Worm (Caenorhabditis elegans) whole organism, L2 larva: Measurements from ENCODE around the gene F39H12.3.

Source experiments
- C34F6.9 ChIP-seq: fragments of 150-350 bp; optimal IDR thresholded peaks from 2 replicates; lab custom pipeline; 2014; ENCODE audit warnings: missing biosample characterization, missing genetic modification characterization
- F13H6.1 ChIP-seq: sonication (generic microtip); optimal IDR thresholded peaks from 2 replicates; lab custom pipeline; 2016; ENCODE audit warnings: missing genetic modification characterization, missing compliant biosample characterization
- R02D3.7 ChIP-seq: fragments of 150-350 bp; optimal IDR thresholded peaks from 2 replicates; lab custom pipeline; 2014; ENCODE audit warnings: missing biosample characterization, missing genetic modification characterization
- Y55F3AM.14 ChIP-seq: fragments of 200-800 bp; sonication (Bioruptor generic); optimal IDR thresholded peaks from 2 replicates; lab custom pipeline; 2018; ENCODE audit warnings: mild to moderate bottlenecking, missing genetic modification characterization, missing compliant biosample characterization
- ZK546.5 ChIP-seq: sonication (generic microtip); optimal IDR thresholded peaks from 2 replicates; lab custom pipeline; 2017; ENCODE audit warnings: missing biosample characterization, missing genetic modification characterization
- alr-1 ChIP-seq: fragments of 150-350 bp; optimal IDR thresholded peaks from 2 replicates; lab custom pipeline; 2014; ENCODE audit warnings: missing biosample characterization, missing genetic modification characterization
- aly-2 ChIP-seq: fragments of 150-350 bp; optimal IDR thresholded peaks from 2 replicates; lab custom pipeline; 2014; ENCODE audit warnings: missing biosample characterization, missing genetic modification characterization
- ama-1 ChIP-seq: fragments of 150-350 bp; optimal IDR thresholded peaks from 2 replicates; lab custom pipeline; 2018; ENCODE audit warnings: inconsistent platforms
- blmp-1 ChIP-seq: sonication (generic microtip); optimal IDR thresholded peaks from 2 replicates; lab custom pipeline; 2017; ENCODE audit warnings: missing genetic modification characterization, mild to moderate bottlenecking, missing compliant biosample characterization, antibody characterized with exemption, moderate library complexity; ENCODE audit not compliant: insufficient read depth
- ceh-16 ChIP-seq: fragments of 150-350 bp; optimal IDR thresholded peaks from 2 replicates; lab custom pipeline; 2014; ENCODE audit warnings: missing biosample characterization, missing genetic modification characterization
- ceh-82 ChIP-seq: fragments of 150-350 bp; optimal IDR thresholded peaks from 2 replicates; lab custom pipeline; 2014; ENCODE audit warnings: missing biosample characterization, missing genetic modification characterization
- crh-2 ChIP-seq: sonication (generic microtip); optimal IDR thresholded peaks from 2 replicates; lab custom pipeline; 2017; ENCODE audit warnings: missing biosample characterization, missing genetic modification characterization
- dmd-4 ChIP-seq: sonication (generic microtip); optimal IDR thresholded peaks from 2 replicates; lab custom pipeline; 2017; ENCODE audit warnings: missing biosample characterization, missing genetic modification characterization
- egl-27 ChIP-seq: sonication (generic microtip); optimal IDR thresholded peaks from 3 replicates; lab custom pipeline; 2017; ENCODE audit warnings: missing biosample characterization, missing genetic modification reagents, missing genetic modification characterization
- elt-1 ChIP-seq: fragments of 150-350 bp; optimal IDR thresholded peaks from 2 replicates; lab custom pipeline; 2014; ENCODE audit warnings: missing biosample characterization, missing genetic modification characterization
- elt-3 ChIP-seq: sonication (generic microtip); optimal IDR thresholded peaks from 2 replicates; lab custom pipeline; 2017; ENCODE audit warnings: missing biosample characterization, missing genetic modification characterization
- fos-1 ChIP-seq: fragments of 150-350 bp; optimal IDR thresholded peaks from 2 replicates; lab custom pipeline; 2014; ENCODE audit warnings: missing biosample characterization, missing genetic modification characterization
- gmeb-1 ChIP-seq: fragments of 150-350 bp; optimal IDR thresholded peaks from 2 replicates; lab custom pipeline; 2014; ENCODE audit warnings: missing biosample characterization, missing genetic modification characterization
- lin-11 ChIP-seq: fragments of 150-350 bp; sonication (generic microtip); optimal IDR thresholded peaks from 2 replicates; lab custom pipeline; 2014; ENCODE audit warnings: missing biosample characterization, missing genetic modification characterization, inconsistent platforms, mixed read lengths
- lin-13 ChIP-seq: fragments of 150-350 bp; optimal IDR thresholded peaks from 2 replicates; lab custom pipeline; 2014; ENCODE audit warnings: missing biosample characterization, missing genetic modification reagents, missing genetic modification characterization
- lin-39 ChIP-seq: fragments of 150-350 bp; optimal IDR thresholded peaks from 2 replicates; lab custom pipeline; 2014; ENCODE audit warnings: missing biosample characterization, missing genetic modification reagents, missing genetic modification characterization
- lsy-2 ChIP-seq, 2 experiments: fragments of 150-350 bp in 1 of 2; sonication (generic microtip) in 1 of 2; optimal IDR thresholded peaks; 2 replicates each; lab custom pipeline; 2014 to 2017; ENCODE audit warnings: missing biosample characterization in 2 of 2, missing genetic modification characterization in 2 of 2
- mab-5 ChIP-seq: fragments of 150-350 bp; optimal IDR thresholded peaks from 2 replicates; lab custom pipeline; 2014; ENCODE audit warnings: missing biosample characterization, missing genetic modification characterization
- mbf-1 ChIP-seq: sonication (generic microtip); optimal IDR thresholded peaks from 2 replicates; lab custom pipeline; 2017; ENCODE audit warnings: missing biosample characterization, missing genetic modification characterization
- mdl-1 ChIP-seq, 2 experiments: fragments of 150-350 bp in 1 of 2; sonication (generic microtip) in 1 of 2; optimal IDR thresholded peaks; 2 replicates each; lab custom pipeline; 2017; ENCODE audit warnings: missing biosample characterization in 2 of 2, missing genetic modification characterization in 2 of 2
- nhr-10 ChIP-seq: sonication (generic microtip); optimal IDR thresholded peaks from 2 replicates; lab custom pipeline; 2017; ENCODE audit warnings: missing biosample characterization, missing genetic modification characterization
- nhr-11 ChIP-seq: fragments of 150-350 bp; optimal IDR thresholded peaks from 2 replicates; lab custom pipeline; 2014; ENCODE audit warnings: missing biosample characterization, missing genetic modification characterization
- nhr-12 ChIP-seq: fragments of 150-350 bp; optimal IDR thresholded peaks from 2 replicates; lab custom pipeline; 2014; ENCODE audit warnings: missing biosample characterization, missing genetic modification characterization
- nhr-129 ChIP-seq: fragments of 150-350 bp; optimal IDR thresholded peaks from 2 replicates; lab custom pipeline; 2014; ENCODE audit warnings: missing biosample characterization, missing genetic modification characterization
- nhr-21 ChIP-seq: fragments of 150-350 bp; optimal IDR thresholded peaks from 2 replicates; lab custom pipeline; 2014; ENCODE audit warnings: missing biosample characterization, missing genetic modification characterization
- nhr-23 ChIP-seq: fragments of 150-350 bp; optimal IDR thresholded peaks from 2 replicates; lab custom pipeline; 2014; ENCODE audit warnings: missing biosample characterization, missing genetic modification reagents, missing genetic modification characterization
- nhr-237 ChIP-seq: fragments of 150-350 bp; optimal IDR thresholded peaks from 2 replicates; lab custom pipeline; 2014; ENCODE audit warnings: missing biosample characterization, missing genetic modification characterization
- nhr-25 ChIP-seq: fragments of 150-350 bp; sonication (generic microtip); optimal IDR thresholded peaks from 3 replicates; lab custom pipeline; 2014; ENCODE audit warnings: missing biosample characterization, missing genetic modification characterization
- nhr-6 ChIP-seq: fragments of 150-350 bp; optimal IDR thresholded peaks from 2 replicates; lab custom pipeline; 2014; ENCODE audit warnings: missing biosample characterization, missing genetic modification characterization
- nhr-77 ChIP-seq: fragments of 150-350 bp; optimal IDR thresholded peaks from 2 replicates; lab custom pipeline; 2014; ENCODE audit warnings: missing biosample characterization, missing genetic modification characterization
- peb-1 ChIP-seq: fragments of 150-350 bp; optimal IDR thresholded peaks from 2 replicates; lab custom pipeline; 2014; ENCODE audit warnings: missing biosample characterization, missing genetic modification characterization
- sem-4 ChIP-seq: fragments of 150-350 bp; optimal IDR thresholded peaks from 2 replicates; lab custom pipeline; 2014; ENCODE audit warnings: missing biosample characterization, missing genetic modification reagents, missing genetic modification characterization
- skn-1 ChIP-seq: sonication (generic microtip); optimal IDR thresholded peaks from 2 replicates; lab custom pipeline; 2017; ENCODE audit warnings: missing biosample characterization, missing genetic modification characterization
- sma-3 ChIP-seq: sonication (generic microtip); optimal IDR thresholded peaks from 2 replicates; lab custom pipeline; 2016; ENCODE audit warnings: missing genetic modification reagents, missing genetic modification characterization, missing compliant biosample characterization
- sma-9 ChIP-seq, 2 experiments: fragments of 150-350 bp in 1 of 2; sonication (generic microtip) in 1 of 2; optimal IDR thresholded peaks; 2 replicates each; lab custom pipeline; 2014 to 2016; ENCODE audit warnings: missing genetic modification characterization in 2 of 2, mild to moderate bottlenecking in 1 of 2, missing biosample characterization in 1 of 2, missing compliant biosample characterization in 1 of 2, missing genetic modification reagents in 1 of 2, moderate library complexity in 1 of 2
- snpc-4 ChIP-seq: fragments of 150-350 bp; optimal IDR thresholded peaks from 2 replicates; lab custom pipeline; 2014; ENCODE audit warnings: missing biosample characterization, missing genetic modification characterization
- unc-39 ChIP-seq: fragments of 150-350 bp; optimal IDR thresholded peaks from 2 replicates; lab custom pipeline; 2014; ENCODE audit warnings: missing biosample characterization, missing genetic modification characterization
- unc-55 ChIP-seq: fragments of 150-350 bp; sonication (generic microtip); optimal IDR thresholded peaks from 3 replicates; lab custom pipeline; 2014; ENCODE audit warnings: missing biosample characterization, missing genetic modification reagents, missing genetic modification characterization
- unc-62 ChIP-seq: fragments of 150-350 bp; optimal IDR thresholded peaks from 2 replicates; lab custom pipeline; 2014; ENCODE audit warnings: missing biosample characterization, missing genetic modification reagents, missing genetic modification characterization
- zag-1 ChIP-seq: fragments of 150-350 bp; optimal IDR thresholded peaks from 2 replicates; lab custom pipeline; 2014; ENCODE audit warnings: missing biosample characterization, missing genetic modification characterization
- ztf-1 ChIP-seq: fragments of 200-800 bp; sonication (Bioruptor generic); conservative IDR thresholded peaks from 2 replicates; pipeline ENCODE4 v1.3.6; 2022; ENCODE audit warnings: missing genetic modification characterization, missing compliant biosample characterization
- ztf-11 ChIP-seq: sonication (generic microtip); optimal IDR thresholded peaks from 2 replicates; lab custom pipeline; 2017; ENCODE audit warnings: missing biosample characterization, missing genetic modification characterization
- ztf-4 ChIP-seq: fragments of 150-350 bp; optimal IDR thresholded peaks from 2 replicates; lab custom pipeline; 2014; ENCODE audit warnings: missing biosample characterization, missing genetic modification characterization

The F39H12.3 gene

DNA sequence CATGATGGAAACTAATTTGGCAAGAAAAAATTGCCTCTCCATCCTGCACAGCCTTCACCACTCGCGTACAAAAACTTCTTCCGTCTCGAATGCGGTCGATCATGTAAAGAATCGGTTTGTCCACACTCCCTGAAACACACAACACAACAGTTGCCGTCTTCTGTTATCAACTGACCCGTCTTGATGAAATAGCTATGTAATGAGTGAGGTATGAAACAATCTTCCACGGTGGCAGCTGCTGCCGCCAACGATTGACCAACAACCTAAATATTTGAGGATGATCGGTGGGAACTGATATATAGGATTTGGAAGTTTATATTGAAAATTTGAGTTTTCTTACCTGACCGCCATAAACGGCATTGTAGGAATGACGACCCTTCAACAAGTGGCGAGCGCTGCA lies 29.0 kb downstream of the F39H12.3 start:
- TF ChIP-seq nhr-129 (tag; lab: Kevin White, UChicago) (peak; percentile 40), aly-2 (no peak), dmd-4 (tag; lab: Kevin White, UChicago) (no peak), F13H6.1 (tag; lab: Kevin White, UChicago) (peak; percentile 14), lsy-2 (tag; optimal IDR thresholded peaks at IDR 0.05; lab: Kevin White, UChicago) (peak in 1 of 2 experiments; percentile 17), elt-3 (tag; lab: Kevin White, UChicago) (no peak), sma-9 (GFP tag; optimal IDR thresholded peaks at IDR 0.05; lab: Kevin White, UChicago) (no peak), sma-9 (tag; optimal IDR thresholded peaks at IDR 0.05; lab: Kevin White, UChicago) (no peak), unc-55 (GFP tag; lab: Kevin White, UChicago) (no peak)

DNA sequence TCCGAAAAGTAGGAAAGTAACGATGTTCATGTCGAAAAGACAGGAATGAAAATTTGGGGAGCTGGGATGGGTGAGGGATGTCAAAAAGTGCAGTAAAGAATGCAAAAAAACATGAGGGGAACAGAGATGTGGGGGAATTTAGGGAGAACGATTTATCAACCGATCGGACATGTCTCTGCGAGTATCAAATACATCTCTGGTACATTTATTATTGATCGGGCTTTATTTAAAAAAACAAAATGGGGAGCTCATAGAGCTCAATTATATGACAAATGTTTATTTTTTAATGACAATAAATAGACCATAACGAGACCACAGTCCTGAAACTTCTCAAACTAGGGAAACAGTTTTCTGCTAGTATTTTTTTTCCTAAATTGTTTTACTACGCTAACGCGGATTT lies 30.6 kb downstream of the F39H12.3 start, which contains the start of gene F25E2.2:
F25E2.2 (minus strand) TSS at position 101 of the 400 bp plus-strand sequence.
- no peak for TF ChIP-seq mab-5 (tag; lab: Kevin White, UChicago)
- TF ChIP-seq nhr-129 (tag; lab: Kevin White, UChicago), result no peak
- TF ChIP-seq C34F6.9 (tag; lab: Kevin White, UChicago), result no peak

DNA sequence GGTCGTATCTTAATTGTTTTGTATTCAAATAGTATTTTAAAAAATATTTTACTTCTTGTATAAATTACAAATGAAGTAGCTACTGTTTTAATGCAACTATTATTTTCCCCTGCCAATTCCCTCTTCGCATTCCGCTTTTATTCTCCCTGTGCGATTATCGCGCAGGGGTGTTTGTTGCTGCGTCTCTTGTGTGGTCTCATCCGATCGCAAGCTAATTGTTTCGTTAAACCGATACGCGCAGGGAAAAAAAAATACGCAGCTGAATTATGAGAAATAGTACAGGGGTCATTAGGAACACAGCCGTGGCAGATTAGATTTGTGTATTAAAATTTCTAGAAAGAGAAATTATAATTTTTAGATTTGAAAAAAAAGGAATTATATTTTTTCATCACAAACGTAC lies 34.8 kb downstream of the F39H12.3 start:
- TF ChIP-seq egl-27, result peak; percentile 99
- peak; percentile 98 for TF ChIP-seq nhr-10 (tag; lab: Kevin White, UChicago)
- peak; percentile 97 for TF ChIP-seq sma-9 (GFP tag; optimal IDR thresholded peaks at IDR 0.05; lab: Kevin White, UChicago)
- TF ChIP-seq sma-9 (tag; optimal IDR thresholded peaks at IDR 0.05; lab: Kevin White, UChicago), result no peak
- peak; percentile 98 for TF ChIP-seq lin-13 (GFP tag; lab: Kevin White, UChicago)
- peak; percentile 77 for TF ChIP-seq dmd-4 (tag; lab: Kevin White, UChicago)
- TF ChIP-seq ceh-82 (tag; lab: Kevin White, UChicago), result peak; percentile 98
- TF ChIP-seq lsy-2 (tag; optimal IDR thresholded peaks at IDR 0.05; lab: Kevin White, UChicago), result peak; percentile 95 to 96
- no peak for TF ChIP-seq nhr-23 (tag; lab: Kevin White, UChicago)
- peak; percentile 97 for TF ChIP-seq F13H6.1 (tag; lab: Kevin White, UChicago)
- TF ChIP-seq nhr-21 (tag; lab: Kevin White, UChicago), result peak; percentile 99
- no peak for TF ChIP-seq peb-1 (tag; lab: Kevin White, UChicago)
- TF ChIP-seq mab-5 (tag; lab: Kevin White, UChicago), result peak; percentile 98
- peak; percentile 96 for TF ChIP-seq Y55F3AM.14 (GFP tag; lab: Kevin White, UChicago)
- peak; percentile 63 for TF ChIP-seq nhr-12 (tag; lab: Kevin White, UChicago)
- peak; percentile 99 for TF ChIP-seq nhr-129 (tag; lab: Kevin White, UChicago)
- TF ChIP-seq nhr-237 (tag; lab: Kevin White, UChicago), result peak; percentile 95
- no peak for TF ChIP-seq ztf-1 (GFP tag; lab: Robert Waterston, UW)
- peak; percentile 46 for TF ChIP-seq unc-39 (tag; lab: Kevin White, UChicago)
- peak; percentile 84 to 93 for TF ChIP-seq mdl-1 (tag; optimal IDR thresholded peaks at IDR 0.05; lab: Kevin White, UChicago)
- TF ChIP-seq unc-62 (GFP tag; lab: Kevin White, UChicago), result peak; percentile 93
- peak; percentile 99 for TF ChIP-seq ceh-16 (tag; lab: Kevin White, UChicago)
- peak; percentile 100 for TF ChIP-seq fos-1 (tag; lab: Kevin White, UChicago)
- TF ChIP-seq R02D3.7 (tag; lab: Kevin White, UChicago), result peak; percentile 69
- TF ChIP-seq gmeb-1 (tag; lab: Kevin White, UChicago), result peak; percentile 95
- TF ChIP-seq ZK546.5, result peak; percentile 67
- no peak for TF ChIP-seq ama-1
- TF ChIP-seq sma-3 (GFP tag; lab: Kevin White, UChicago), result peak; percentile 99
- TF ChIP-seq unc-55 (GFP tag; lab: Kevin White, UChicago), result peak; percentile 100
- TF ChIP-seq nhr-25 (tag; lab: Kevin White, UChicago), result peak; percentile 98
- peak; percentile 96 for TF ChIP-seq nhr-77 (tag; lab: Kevin White, UChicago)
- peak; percentile 99 for TF ChIP-seq lin-11 (tag; lab: Kevin White, UChicago)
- no peak for TF ChIP-seq elt-1 (tag; lab: Kevin White, UChicago)
- TF ChIP-seq blmp-1 (tag; lab: Kevin White, UChicago), result peak; percentile 83
- TF ChIP-seq zag-1, result peak; percentile 97
- TF ChIP-seq C34F6.9 (tag; lab: Kevin White, UChicago), result peak; percentile 99
- TF ChIP-seq aly-2, result no peak
- TF ChIP-seq mbf-1 (tag; lab: Kevin White, UChicago), result peak; percentile 74
- peak; percentile 96 for TF ChIP-seq sem-4 (tag; lab: Kevin White, UChicago)
- peak; percentile 98 for TF ChIP-seq nhr-6 (tag; lab: Kevin White, UChicago)
- TF ChIP-seq skn-1 (tag; lab: Kevin White, UChicago), result peak; percentile 93
- peak; percentile 82 for TF ChIP-seq alr-1 (tag; lab: Kevin White, UChicago)
- TF ChIP-seq ztf-11 (tag; lab: Kevin White, UChicago), result peak; percentile 67
- peak; percentile 89 for TF ChIP-seq snpc-4 (tag; lab: Kevin White, UChicago)
- no peak for TF ChIP-seq elt-3 (tag; lab: Kevin White, UChicago)
- peak; percentile 100 for TF ChIP-seq crh-2 (tag; lab: Kevin White, UChicago)
- peak; percentile 84 for TF ChIP-seq nhr-11 (tag; lab: Kevin White, UChicago)
- TF ChIP-seq ztf-4 (tag; lab: Kevin White, UChicago), result peak; percentile 96
- TF ChIP-seq lin-39, result peak; percentile 89
- TF ChIP-seq, all 48 proteins: peak for 41
